Fruit fly (Drosophila melanogaster) whole organism, adult: ENCODE data around the gene CG16815.

Experiments
- CG11617 ChIP-seq: fragments of 200-800 bp; sonication (Bioruptor generic); optimal IDR thresholded peaks from 2 replicates; lab custom pipeline; 2017; ENCODE audit warnings: mild to moderate bottlenecking, missing biosample characterization, missing genetic modification reagents, missing genetic modification characterization
- CG12768 ChIP-seq: fragments of 200-800 bp; sonication (Bioruptor generic); optimal IDR thresholded peaks from 2 replicates; lab custom pipeline; 2017; ENCODE audit warnings: missing biosample characterization, missing genetic modification characterization, mild to moderate bottlenecking, moderate library complexity, missing genetic modification reagents
- CG14711 ChIP-seq: fragments of 200-800 bp; sonication (Bioruptor generic); optimal IDR thresholded peaks from 2 replicates; lab custom pipeline; 2018; ENCODE audit warnings: missing biosample characterization, mild to moderate bottlenecking, missing genetic modification characterization, moderate library complexity
- CG1620 ChIP-seq: fragments of 200-800 bp; sonication (Bioruptor generic); optimal IDR thresholded peaks from 2 replicates; lab custom pipeline; 2016; ENCODE audit warnings: missing biosample characterization, missing genetic modification characterization
- CG33017 ChIP-seq: fragments of 200-800 bp; sonication (Bioruptor generic); optimal IDR thresholded peaks from 2 replicates; lab custom pipeline; 2018; ENCODE audit warnings: missing biosample characterization, mild to moderate bottlenecking, missing genetic modification characterization, moderate library complexity
- CG5204 ChIP-seq: fragments of 200-800 bp; sonication (Bioruptor generic); optimal IDR thresholded peaks from 2 replicates; lab custom pipeline; 2016; ENCODE audit warnings: missing biosample characterization, missing genetic modification characterization
- CG7045 ChIP-seq: fragments of 200-800 bp; sonication (Bioruptor generic); optimal IDR thresholded peaks from 2 replicates; lab custom pipeline; 2017; ENCODE audit warnings: missing biosample characterization, mild to moderate bottlenecking, missing genetic modification characterization
- CG7101 ChIP-seq: fragments of 200-800 bp; sonication (Bioruptor generic); optimal IDR thresholded peaks from 2 replicates; lab custom pipeline; 2018; ENCODE audit warnings: missing biosample characterization, mild to moderate bottlenecking, missing genetic modification characterization, moderate library complexity
- Clk ChIP-seq: fragments of 200-800 bp; sonication (Bioruptor generic); optimal IDR thresholded peaks from 2 replicates; lab custom pipeline; 2017; ENCODE audit warnings: missing biosample characterization, missing genetic modification characterization
- Crg-1 ChIP-seq: fragments of 200-800 bp; sonication (Bioruptor generic); optimal IDR thresholded peaks from 2 replicates; lab custom pipeline; 2016; ENCODE audit warnings: missing biosample characterization, missing genetic modification characterization
- Hr96 ChIP-seq: fragments of 200-800 bp; sonication (Bioruptor generic); optimal IDR thresholded peaks from 2 replicates; lab custom pipeline; 2016; ENCODE audit warnings: missing biosample characterization, missing genetic modification characterization
- Mnt ChIP-seq: fragments of 200-800 bp; sonication (Bioruptor generic); optimal IDR thresholded peaks from 2 replicates; lab custom pipeline; 2016; ENCODE audit warnings: missing biosample characterization, mild to moderate bottlenecking, missing genetic modification characterization
- bab1 ChIP-seq: fragments of 200-800 bp; sonication (Bioruptor generic); optimal IDR thresholded peaks from 3 replicates; lab custom pipeline; 2019; ENCODE audit warnings: missing biosample characterization, mild to moderate bottlenecking, missing genetic modification characterization, moderate library complexity
- cic ChIP-seq: fragments of 200-800 bp; sonication (Bioruptor generic); optimal IDR thresholded peaks from 2 replicates; lab custom pipeline; 2017; ENCODE audit warnings: missing biosample characterization, mild to moderate bottlenecking, missing genetic modification characterization, moderate library complexity
- cnc ChIP-seq, 2 experiments: fragments of >200 bp; optimal IDR thresholded peaks; 2 replicates each; lab custom pipeline; 2017
- kay ChIP-seq: fragments of 200-800 bp; sonication (Bioruptor generic); peaks from one replicate; lab custom pipeline; 2016; ENCODE audit warnings: missing biosample characterization, missing genetic modification characterization, borderline replicate concordance
- ovo ChIP-seq: fragments of 200-800 bp; sonication (Bioruptor generic); optimal IDR thresholded peaks from 2 replicates; lab custom pipeline; 2016; ENCODE audit warnings: missing biosample characterization, missing genetic modification characterization
- pad ChIP-seq: fragments of 200-800 bp; sonication (Bioruptor generic); optimal IDR thresholded peaks from 3 replicates; lab custom pipeline; 2017; ENCODE audit warnings: missing biosample characterization, missing genetic modification characterization, mild to moderate bottlenecking, moderate library complexity, missing genetic modification reagents
- tj ChIP-seq: fragments of 200-800 bp; sonication (Bioruptor generic); optimal IDR thresholded peaks from 3 replicates; lab custom pipeline; 2017; ENCODE audit warnings: missing biosample characterization, mild to moderate bottlenecking, missing genetic modification characterization, moderate library complexity
- toe ChIP-seq: fragments of 200-800 bp; sonication (Bioruptor generic); optimal IDR thresholded peaks from 2 replicates; lab custom pipeline; 2016; ENCODE audit warnings: missing biosample characterization, missing genetic modification characterization

Gene CG16815

dm6 chr2L:13229388-13229882 lies at the start of gene CG16815:
Gene CG16815, plus strand, starts transcription at chr2L:13229832.
- TF ChIP-seq Hr96 (GFP tag; lab: Kevin White, UChicago) (no peak), cnc (optimal IDR thresholded peaks at IDR 0.05; lab: Kevin White, UChicago) (no peak), toe (no peak), Mnt (GFP tag; lab: Kevin White, UChicago) (no peak), CG5204 (GFP tag; lab: Kevin White, UChicago) (no peak), CG14711 (tag; lab: Kevin White, UChicago) (no peak), tj (GFP tag; lab: Kevin White, UChicago) (no peak), Clk (GFP tag; lab: Kevin White, UChicago) (no peak), CG12768 (GFP tag; lab: Kevin White, UChicago) (no peak)

dm6 chr2L:13182415-13182814 lies 47.2 kb upstream of the CG16815 start, which contains the start of gene Mgat3:
Gene Mgat3, minus strand, starts transcription at chr2L:13182596.
- TF ChIP-seq CG7101 (tag; lab: Kevin White, UChicago) (no peak), toe (no peak), tj (GFP tag; lab: Kevin White, UChicago) (no peak), CG12768 (GFP tag; lab: Kevin White, UChicago) (no peak), CG5204 (GFP tag; lab: Kevin White, UChicago) (no peak), ovo (GFP tag; lab: Kevin White, UChicago) (no peak), cnc (optimal IDR thresholded peaks at IDR 0.05; lab: Kevin White, UChicago) (no peak), CG33017 (tag; lab: Kevin White, UChicago) (no peak), Mnt (GFP tag; lab: Kevin White, UChicago) (no peak), kay (no peak), Hr96 (GFP tag; lab: Kevin White, UChicago) (no peak), bab1 (no peak), pad (GFP tag; lab: Kevin White, UChicago) (no peak), Clk (GFP tag; lab: Kevin White, UChicago) (no peak), CG7045 (GFP tag; lab: Kevin White, UChicago) (no peak), cic (GFP tag; lab: Kevin White, UChicago) (no peak), CG14711 (tag; lab: Kevin White, UChicago) (no peak)

dm6 chr2L:13183150-13183549 lies 46.5 kb upstream of the CG16815 start, which contains the start of gene Rsph1:
Gene Rsph1, plus strand, starts transcription at chr2L:13183450.
- TF ChIP-seq Mnt (GFP tag; lab: Kevin White, UChicago): no peak
- no peak for TF ChIP-seq tj (GFP tag; lab: Kevin White, UChicago)
- no peak for TF ChIP-seq CG33017 (tag; lab: Kevin White, UChicago)
- no peak for TF ChIP-seq kay
- TF ChIP-seq CG1620 (GFP tag; lab: Kevin White, UChicago): no peak
- TF ChIP-seq cnc (optimal IDR thresholded peaks at IDR 0.05; lab: Kevin White, UChicago): no peak
- TF ChIP-seq toe: no peak
- TF ChIP-seq Hr96 (GFP tag; lab: Kevin White, UChicago): no peak
- no peak for TF ChIP-seq bab1
- TF ChIP-seq CG5204 (GFP tag; lab: Kevin White, UChicago): no peak
- no peak for TF ChIP-seq CG7101 (tag; lab: Kevin White, UChicago)
- TF ChIP-seq cic (GFP tag; lab: Kevin White, UChicago): no peak
- TF ChIP-seq ovo (GFP tag; lab: Kevin White, UChicago): no peak
- no peak for TF ChIP-seq CG7045 (GFP tag; lab: Kevin White, UChicago)
- TF ChIP-seq CG14711 (tag; lab: Kevin White, UChicago): no peak
- no peak for TF ChIP-seq CG12768 (GFP tag; lab: Kevin White, UChicago)
- no peak for TF ChIP-seq CG11617 (GFP tag; lab: Kevin White, UChicago)
- TF ChIP-seq Clk (GFP tag; lab: Kevin White, UChicago): no peak
- no peak for TF ChIP-seq Crg-1 (GFP tag; lab: Kevin White, UChicago)

dm6 chr2L:13190534-13190933 lies 39.1 kb upstream of the CG16815 start:
- TF ChIP-seq pad (GFP tag; lab: Kevin White, UChicago) (peak; percentile 55), CG12768 (GFP tag; lab: Kevin White, UChicago) (peak; percentile 81), Crg-1 (GFP tag; lab: Kevin White, UChicago) (no peak), Clk (GFP tag; lab: Kevin White, UChicago) (peak; percentile 13), CG11617 (GFP tag; lab: Kevin White, UChicago) (peak; percentile 44), tj (GFP tag; lab: Kevin White, UChicago) (peak; percentile 18), ovo (GFP tag; lab: Kevin White, UChicago) (peak; percentile 19), kay (no peak), CG7045 (GFP tag; lab: Kevin White, UChicago) (peak; percentile 26), CG5204 (GFP tag; lab: Kevin White, UChicago) (no peak), CG33017 (tag; lab: Kevin White, UChicago) (peak; percentile 43), CG14711 (tag; lab: Kevin White, UChicago) (peak; percentile 12), Mnt (GFP tag; lab: Kevin White, UChicago) (peak; percentile 57), CG7101 (tag; lab: Kevin White, UChicago) (peak; percentile 52), cic (GFP tag; lab: Kevin White, UChicago) (peak; percentile 95)

- no peak for TF ChIP-seq CG7101 (tag; lab: Kevin White, UChicago)
- peak; percentile 2 for TF ChIP-seq ovo (GFP tag; lab: Kevin White, UChicago)
- no peak for TF ChIP-seq CG1620 (GFP tag; lab: Kevin White, UChicago)
Measured at dm6 chr2L:13191052-13191678, 38.5 kb upstream of the CG16815 start.
